Fruit fly (Drosophila melanogaster): ENCODE results near the gene rau.

dm6 chr2L:5820930-5821329, 58.4 kb downstream of the rau start:
- no peak for TF ChIP-seq psq (optimal IDR thresholded peaks at IDR 0.05)
- no peak for TF ChIP-seq pan (optimal IDR thresholded peaks at IDR 0.05)
